ENCODE assay signal across 1 fruit fly cellular context in the genomic region with DNA sequence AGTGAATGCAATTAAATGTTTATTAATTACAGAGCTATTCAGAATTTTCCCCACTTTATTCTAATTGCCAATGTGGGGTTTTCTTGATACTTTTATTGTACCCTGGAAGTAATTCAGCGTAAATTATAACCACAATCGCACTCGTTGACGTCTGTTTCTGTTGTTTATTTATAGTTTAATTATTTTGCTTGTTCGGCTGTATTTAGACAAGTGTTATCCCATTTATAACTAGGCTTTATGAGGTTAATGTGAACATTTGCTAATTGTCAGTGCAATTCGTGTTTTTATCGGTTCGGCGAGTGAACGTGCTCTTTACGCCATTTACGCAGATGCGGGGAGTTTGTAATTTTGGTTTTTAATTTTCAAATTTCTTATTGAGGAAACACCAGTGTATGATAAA.
TF ChIP-seq lines count a peak whose summit lies in the region.

No protein-coding gene starts in this region.

TF ChIP-seq in whole organism, embryonic, 481 proteins besides CTCF, POLR2A, EP300 and RAD21 (continued from another document):
- TF ChIP-seq stwl (tag; optimal IDR thresholded peaks at IDR 0.05; lab: Kevin White, UChicago) (no peak), CG17802 (tag; optimal IDR thresholded peaks at IDR 0.05; lab: Kevin White, UChicago) (no peak), CG2116 (GFP tag; optimal IDR thresholded peaks at IDR 0.05; lab: Kevin White, UChicago) (no peak), unpg (GFP tag; optimal IDR thresholded peaks at IDR 0.05; lab: Kevin White, UChicago) (no peak), bowl (GFP tag; IDR thresholded peaks at IDR 0.05; lab: Robert Waterston, UW) (no peak), CG2712 (tag; optimal IDR thresholded peaks at IDR 0.05; lab: Kevin White, UChicago) (no peak), Ets65A (GFP tag; lab: Kevin White, UChicago) (peak; percentile 63), CG17829 (tag; optimal IDR thresholded peaks at IDR 0.05; lab: Kevin White, UChicago) (no peak), CG4328 (GFP tag; optimal IDR thresholded peaks at IDR 0.05; lab: Kevin White, UChicago) (no peak), CkIIα-i1 (GFP tag; IDR thresholded peaks at IDR 0.05; lab: Robert Waterston, UW) (no peak), ash1 (GFP tag; optimal IDR thresholded peaks at IDR 0.05; lab: Kevin White, UChicago) (no peak), cato (GFP tag; optimal IDR thresholded peaks at IDR 0.05; lab: Kevin White, UChicago; ENCODE audit: borderline replicate concordance) (no peak), H15 (GFP tag; IDR thresholded peaks at IDR 0.05; lab: Robert Waterston, UW) (no peak), Mad (GFP tag; optimal IDR thresholded peaks at IDR 0.05; lab: Kevin White, UChicago) (no peak), Aef1 (GFP tag; IDR thresholded peaks at IDR 0.05; lab: Robert Waterston, UW) (no peak), CG11560 (tag; IDR thresholded peaks at IDR 0.05; lab: Robert Waterston, UW) (no peak), CG10274 (GFP tag; optimal IDR thresholded peaks at IDR 0.05; lab: Kevin White, UChicago) (no peak), CG31224 (GFP tag; IDR thresholded peaks at IDR 0.05; lab: Robert Waterston, UW) (no peak), CG15514 (GFP tag; optimal IDR thresholded peaks at IDR 0.05; lab: Kevin White, UChicago) (peak; percentile 8), Hr3 (GFP tag; optimal IDR thresholded peaks at IDR 0.05; lab: Kevin White, UChicago) (no peak), CG33557 (GFP tag; optimal IDR thresholded peaks at IDR 0.05; lab: Kevin White, UChicago) (no peak), CG14014 (GFP tag; IDR thresholded peaks at IDR 0.05; lab: Robert Waterston, UW) (peak; percentile 11; the same call in 1 of the 2 replicates), tin (GFP tag; optimal IDR thresholded peaks at IDR 0.05; lab: Kevin White, UChicago) (no peak), Sry-δ (GFP tag; optimal IDR thresholded peaks at IDR 0.05; lab: Kevin White, UChicago) (no peak), CG2120 (GFP tag; optimal IDR thresholded peaks at IDR 0.05; lab: Kevin White, UChicago) (peak; percentile 6), Rfx (GFP tag; IDR thresholded peaks at IDR 0.05; lab: Robert Waterston, UW) (no peak), Bdp1 (GFP tag; optimal IDR thresholded peaks at IDR 0.05; lab: Kevin White, UChicago) (no peak), Fer1 (GFP tag; optimal IDR thresholded peaks at IDR 0.05; lab: Kevin White, UChicago) (peak; percentile 48), vvl (GFP tag; IDR thresholded peaks at IDR 0.05; lab: Robert Waterston, UW) (no peak), h (optimal IDR thresholded peaks at IDR 0.05; lab: Kevin White, UChicago) (no peak), CG15479 (GFP tag; optimal IDR thresholded peaks at IDR 0.05; lab: Kevin White, UChicago) (no peak), CG4820 (GFP tag; optimal IDR thresholded peaks at IDR 0.05; lab: Kevin White, UChicago) (no peak), Gug (GFP tag; IDR thresholded peaks at IDR 0.05; lab: Robert Waterston, UW) (no peak), z (GFP tag; IDR thresholded peaks at IDR 0.05; lab: Robert Waterston, UW) (no peak), CG34422 (GFP tag; IDR thresholded peaks at IDR 0.05; lab: Robert Waterston, UW) (no peak), Med (GFP tag; lab: Kevin White, UChicago) (peak; percentile 69), BtbVII (GFP tag; optimal IDR thresholded peaks at IDR 0.05; lab: Kevin White, UChicago) (peak; percentile 51), CG12071 (GFP tag; optimal IDR thresholded peaks at IDR 0.05; lab: Kevin White, UChicago) (peak; percentile 45), CG11456 (GFP tag; IDR thresholded peaks at IDR 0.05; lab: Robert Waterston, UW) (no peak), CG15011 (GFP tag; optimal IDR thresholded peaks at IDR 0.05; lab: Kevin White, UChicago) (peak; percentile 5), PHDP (tag; optimal IDR thresholded peaks at IDR 0.05; lab: Kevin White, UChicago) (peak; percentile 19), Bteb2 (GFP tag; optimal IDR thresholded peaks at IDR 0.05; lab: Kevin White, UChicago) (peak; percentile 18), Ada2b (GFP tag; IDR thresholded peaks at IDR 0.05; lab: Robert Waterston, UW) (no peak)
